Worm (Caenorhabditis elegans) whole organism, L2 larva: Measurements from ENCODE around the gene F59B10.4.

Source experiments
- ama-1 ChIP-seq: fragments of 150-350 bp; optimal IDR thresholded peaks from 2 replicates; lab custom pipeline; 2018; ENCODE audit warnings: inconsistent platforms
- elt-1 ChIP-seq: fragments of 150-350 bp; optimal IDR thresholded peaks from 2 replicates; lab custom pipeline; 2014; ENCODE audit warnings: missing biosample characterization, missing genetic modification characterization
- gmeb-1 ChIP-seq: fragments of 150-350 bp; optimal IDR thresholded peaks from 2 replicates; lab custom pipeline; 2014; ENCODE audit warnings: missing biosample characterization, missing genetic modification characterization
- lsy-2 ChIP-seq, 2 experiments: fragments of 150-350 bp in 1 of 2; sonication (generic microtip) in 1 of 2; optimal IDR thresholded peaks; 2 replicates each; lab custom pipeline; 2014 to 2017; ENCODE audit warnings: missing biosample characterization in 2 of 2, missing genetic modification characterization in 2 of 2
- mbf-1 ChIP-seq: sonication (generic microtip); optimal IDR thresholded peaks from 2 replicates; lab custom pipeline; 2017; ENCODE audit warnings: missing biosample characterization, missing genetic modification characterization
- nhr-12 ChIP-seq: fragments of 150-350 bp; optimal IDR thresholded peaks from 2 replicates; lab custom pipeline; 2014; ENCODE audit warnings: missing biosample characterization, missing genetic modification characterization
- nhr-129 ChIP-seq: fragments of 150-350 bp; optimal IDR thresholded peaks from 2 replicates; lab custom pipeline; 2014; ENCODE audit warnings: missing biosample characterization, missing genetic modification characterization
- nhr-23 ChIP-seq: fragments of 150-350 bp; optimal IDR thresholded peaks from 2 replicates; lab custom pipeline; 2014; ENCODE audit warnings: missing biosample characterization, missing genetic modification reagents, missing genetic modification characterization
- nhr-237 ChIP-seq: fragments of 150-350 bp; optimal IDR thresholded peaks from 2 replicates; lab custom pipeline; 2014; ENCODE audit warnings: missing biosample characterization, missing genetic modification characterization
- skn-1 ChIP-seq: sonication (generic microtip); optimal IDR thresholded peaks from 2 replicates; lab custom pipeline; 2017; ENCODE audit warnings: missing biosample characterization, missing genetic modification characterization
- ztf-11 ChIP-seq: sonication (generic microtip); optimal IDR thresholded peaks from 2 replicates; lab custom pipeline; 2017; ENCODE audit warnings: missing biosample characterization, missing genetic modification characterization

- TF ChIP-seq skn-1 (tag; lab: Kevin White, UChicago), result no peak
- no peak for TF ChIP-seq nhr-129 (tag; lab: Kevin White, UChicago)
- no peak for TF ChIP-seq nhr-23 (tag; lab: Kevin White, UChicago)
- TF ChIP-seq nhr-237, result no peak
- TF ChIP-seq elt-1 (tag; lab: Kevin White, UChicago), result no peak
- TF ChIP-seq ama-1 (lab: Kevin White, UChicago), result no peak
- no peak for TF ChIP-seq lsy-2 (tag; optimal IDR thresholded peaks at IDR 0.05; lab: Kevin White, UChicago)
- TF ChIP-seq ztf-11 (tag; lab: Kevin White, UChicago), result no peak
- TF ChIP-seq nhr-12 (tag; lab: Kevin White, UChicago), result no peak
- TF ChIP-seq gmeb-1, result no peak
- no peak for TF ChIP-seq mbf-1 (tag; lab: Kevin White, UChicago)
Measured at ce11 chrII:10504729-10505128, 14.2 kb downstream of the F59B10.4 start.
